Fruit fly (Drosophila melanogaster) whole organism, embryonic: ENCODE data around the gene SMC5.

Experiments
- Adf1 ChIP-seq: fragments of 200-800 bp; sonication (Bioruptor generic); IDR thresholded peaks from 2 replicates; pipeline ENCODE4 v1.3.6; 2022; ENCODE audit warnings: missing biosample characterization, missing genetic modification characterization
- Atf3 ChIP-seq: fragments of 200-800 bp; sonication (Bioruptor generic); optimal IDR thresholded peaks from 3 replicates; lab custom pipeline; 2016; ENCODE audit warnings: missing biosample characterization, missing genetic modification characterization
- Awh ChIP-seq: fragments of 200-800 bp; sonication (Bioruptor generic); IDR thresholded peaks from 2 replicates; pipeline ENCODE4, ENCODE4 v1.3.6; 2022; ENCODE audit warnings: missing biosample characterization, missing genetic modification characterization
- Blimp-1 ChIP-seq: fragments of 200-800 bp; sonication (Bioruptor generic); optimal IDR thresholded peaks from 3 replicates; lab custom pipeline; 2018; ENCODE audit warnings: missing biosample characterization, missing genetic modification characterization, mild to moderate bottlenecking, moderate library complexity, missing genetic modification reagents
- CG12071 ChIP-seq: fragments of 200-800 bp; sonication (Bioruptor generic); optimal IDR thresholded peaks from 3 replicates; lab custom pipeline; 2018; ENCODE audit warnings: missing biosample characterization, mild to moderate bottlenecking, missing genetic modification characterization
- CG12236 ChIP-seq: fragments of 200-800 bp; sonication (Bioruptor generic); optimal IDR thresholded peaks from 2 replicates; lab custom pipeline; 2016; ENCODE audit warnings: missing biosample characterization, missing genetic modification characterization
- CG13775 ChIP-seq: fragments of 200-800 bp; sonication (Bioruptor generic); optimal IDR thresholded peaks from 3 replicates; lab custom pipeline; 2017; ENCODE audit warnings: missing biosample characterization, mild to moderate bottlenecking, missing genetic modification characterization
- CG14667 ChIP-seq: fragments of 200-800 bp; sonication (Bioruptor generic); IDR thresholded peaks from 2 replicates; pipeline ENCODE4 v1.3.6; 2022; ENCODE audit warnings: missing biosample characterization, missing genetic modification characterization
- CG15073 ChIP-seq: fragments of 200-800 bp; sonication (Bioruptor generic); optimal IDR thresholded peaks from 2 replicates; lab custom pipeline; 2016; ENCODE audit warnings: missing biosample characterization, missing genetic modification characterization
- CG16815 ChIP-seq: fragments of 200-800 bp; sonication (Bioruptor generic); optimal IDR thresholded peaks from 3 replicates; lab custom pipeline; 2017; ENCODE audit warnings: missing biosample characterization, mild to moderate bottlenecking, missing genetic modification characterization
- CG17385 ChIP-seq: fragments of 200-800 bp; sonication (Bioruptor generic); optimal IDR thresholded peaks from 3 replicates; lab custom pipeline; 2018; ENCODE audit warnings: missing biosample characterization, mild to moderate bottlenecking, missing genetic modification characterization
- CG1792 ChIP-seq: fragments of 200-800 bp; sonication (Bioruptor generic); optimal IDR thresholded peaks from 2 replicates; lab custom pipeline; 2016; ENCODE audit warnings: missing biosample characterization, missing genetic modification characterization
- CG18011 ChIP-seq: fragments of 200-800 bp; sonication (Bioruptor generic); optimal IDR thresholded peaks from 2 replicates; lab custom pipeline; 2017; ENCODE audit warnings: missing biosample characterization, missing genetic modification characterization, mild to moderate bottlenecking, moderate library complexity, missing genotype
- CG18764 ChIP-seq: fragments of 200-800 bp; sonication (Bioruptor generic); optimal IDR thresholded peaks from 3 replicates; lab custom pipeline; 2016; ENCODE audit warnings: missing biosample characterization, missing genetic modification characterization
- CG2712 ChIP-seq: fragments of 200-800 bp; optimal IDR thresholded peaks from 3 replicates; lab custom pipeline; 2019; ENCODE audit warnings: missing biosample characterization, mild to moderate bottlenecking, missing genetic modification characterization, moderate library complexity
- CG34422 ChIP-seq: fragments of 200-800 bp; sonication (Bioruptor generic); IDR thresholded peaks from 3 replicates; pipeline ENCODE4 v1.3.6; 2022; ENCODE audit warnings: missing biosample characterization, missing genetic modification characterization
- CG3847 ChIP-seq: fragments of 200-800 bp; sonication (Bioruptor generic); IDR thresholded peaks from 2 replicates; pipeline ENCODE4 v1.3.6; 2022; ENCODE audit warnings: missing biosample characterization, missing genetic modification characterization
- CG4404 ChIP-seq: fragments of 200-800 bp; sonication (Bioruptor generic); IDR thresholded peaks from 2 replicates; pipeline ENCODE4 v1.3.6; 2022; ENCODE audit warnings: missing biosample characterization, missing genetic modification characterization
- CG4424 ChIP-seq: fragments of 200-800 bp; sonication (Bioruptor generic); optimal IDR thresholded peaks from 3 replicates; lab custom pipeline; 2016; ENCODE audit warnings: missing biosample characterization, missing genetic modification characterization
- CG6175 ChIP-seq: fragments of 200-800 bp; sonication (Bioruptor generic); IDR thresholded peaks from 3 replicates; pipeline ENCODE4 v1.3.6; 2022; ENCODE audit warnings: missing biosample characterization, missing genetic modification characterization
- CG6272 ChIP-seq: fragments of 200-800 bp; sonication (Bioruptor generic); IDR thresholded peaks from 2 replicates; pipeline ENCODE4 v1.3.6; 2022; ENCODE audit warnings: missing biosample characterization, missing genetic modification characterization
- CG6654 ChIP-seq: fragments of 200-800 bp; sonication (Bioruptor generic); optimal IDR thresholded peaks from 2 replicates; lab custom pipeline; 2017; ENCODE audit warnings: missing biosample characterization, mild to moderate bottlenecking, missing genetic modification characterization
- CG6683 ChIP-seq: fragments of 200-800 bp; sonication (Bioruptor generic); optimal IDR thresholded peaks from 2 replicates; lab custom pipeline; 2017; ENCODE audit warnings: missing biosample characterization, mild to moderate bottlenecking, missing genetic modification characterization, missing genetic modification reagents
- HmgZ ChIP-seq: fragments of 200-800 bp; sonication (Bioruptor generic); optimal IDR thresholded peaks from 2 replicates; lab custom pipeline; 2018; ENCODE audit warnings: missing biosample characterization, mild to moderate bottlenecking, missing genetic modification characterization
- Hmr ChIP-seq: fragments of 200-800 bp; sonication (Bioruptor generic); optimal IDR thresholded peaks from 3 replicates; lab custom pipeline; 2017; ENCODE audit warnings: mild to moderate bottlenecking, missing biosample characterization, missing genetic modification reagents, missing genetic modification characterization
- Myb ChIP-seq: fragments of 200-800 bp; sonication (Bioruptor generic); optimal IDR thresholded peaks from 2 replicates; lab custom pipeline; 2016; ENCODE audit warnings: missing biosample characterization, missing genetic modification characterization
- NFAT ChIP-seq: fragments of 200-800 bp; sonication (Bioruptor generic); IDR thresholded peaks from 2 replicates; pipeline ENCODE4 v1.3.6; 2022; ENCODE audit warnings: missing biosample characterization, missing genetic modification characterization
- Neu2 ChIP-seq: fragments of 200-800 bp; sonication (Bioruptor generic); optimal IDR thresholded peaks from 3 replicates; lab custom pipeline; 2016; ENCODE audit warnings: missing biosample characterization, missing genetic modification characterization, borderline replicate concordance
- Nf-YA ChIP-seq: fragments of 200-800 bp; sonication (Bioruptor generic); IDR thresholded peaks from 2 replicates; pipeline ENCODE4 v1.3.6; 2022; ENCODE audit warnings: missing biosample characterization, missing genetic modification characterization
- Oli ChIP-seq: fragments of 200-800 bp; sonication (Bioruptor generic); optimal IDR thresholded peaks from 2 replicates; lab custom pipeline; 2018; ENCODE audit warnings: missing biosample characterization, mild to moderate bottlenecking, missing genetic modification characterization, moderate library complexity
- TFAM ChIP-seq: fragments of 200-800 bp; sonication (Bioruptor generic); optimal IDR thresholded peaks from 2 replicates; lab custom pipeline; 2017; ENCODE audit warnings: missing biosample characterization, missing genetic modification characterization, inconsistent platforms
- Trl ChIP-seq, 3 experiments: fragments of >200 bp in 2 of 3; fragments of 200-800 bp in 1 of 3; sonication (Bioruptor generic) in 1 of 3; optimal IDR thresholded peaks; 2 replicates in 1 of 3; 3 replicates in 2 of 3; lab custom pipeline; 2016 to 2017; ENCODE audit warnings: missing biosample characterization in 1 of 3, missing genetic modification characterization in 1 of 3
- YL-1 ChIP-seq: fragments of 200-800 bp; sonication (Bioruptor generic); optimal IDR thresholded peaks from 3 replicates; lab custom pipeline; 2017; ENCODE audit warnings: missing biosample characterization, mild to moderate bottlenecking, missing genetic modification characterization
- aop ChIP-seq: fragments of 200-800 bp; sonication (Bioruptor generic); IDR thresholded peaks from 2 replicates; pipeline ENCODE4 v1.3.6; 2022; ENCODE audit warnings: missing biosample characterization, missing genetic modification characterization
- bbx ChIP-seq: fragments of 200-800 bp; sonication (Bioruptor generic); IDR thresholded peaks from 2 replicates; pipeline ENCODE4 v1.3.6; 2022; ENCODE audit warnings: missing biosample characterization, missing genetic modification characterization; ENCODE audit not compliant: partially characterized antibody
- bcd ChIP-seq: fragments of 200-800 bp; sonication (Bioruptor generic); optimal IDR thresholded peaks from 2 replicates; lab custom pipeline; 2017; ENCODE audit warnings: missing biosample characterization, mild to moderate bottlenecking, missing genetic modification characterization
- cato ChIP-seq: fragments of 200-800 bp; sonication (Bioruptor generic); optimal IDR thresholded peaks from 2 replicates; lab custom pipeline; 2016; ENCODE audit warnings: missing biosample characterization, missing genetic modification characterization, borderline replicate concordance
- crc ChIP-seq: fragments of 200-800 bp; sonication (Bioruptor generic); optimal IDR thresholded peaks from 2 replicates; lab custom pipeline; 2016; ENCODE audit warnings: missing biosample characterization, missing genetic modification characterization
- crol ChIP-seq: fragments of 200-800 bp; sonication (Bioruptor generic); IDR thresholded peaks from 2 replicates; pipeline ENCODE4 v1.3.6; 2022; ENCODE audit warnings: missing biosample characterization, missing genetic modification characterization
- esg ChIP-seq: fragments of 200-800 bp; sonication (Bioruptor generic); conservative IDR thresholded peaks from 2 replicates; pipeline ENCODE4 v1.3.6; 2022; ENCODE audit warnings: missing biosample characterization, missing genetic modification characterization
- exex ChIP-seq: fragments of 200-800 bp; sonication (Bioruptor generic); optimal IDR thresholded peaks from 4 replicates; lab custom pipeline; 2018; ENCODE audit warnings: missing biosample characterization, mild to moderate bottlenecking, missing genetic modification characterization, moderate library complexity
- fu2 ChIP-seq: fragments of 200-800 bp; sonication (Bioruptor generic); optimal IDR thresholded peaks from 2 replicates; lab custom pipeline; 2016; ENCODE audit warnings: missing biosample characterization, missing genetic modification characterization
- jigr1 ChIP-seq: fragments of 200-800 bp; sonication (Bioruptor generic); IDR thresholded peaks from 3 replicates; pipeline ENCODE4 v1.3.6; 2022; ENCODE audit warnings: missing biosample characterization, missing genetic modification characterization
- lmd ChIP-seq: fragments of 200-800 bp; sonication (Bioruptor generic); IDR thresholded peaks from 2 replicates; pipeline ENCODE4 v1.3.6; 2022; ENCODE audit warnings: missing biosample characterization, missing genetic modification characterization
- luna ChIP-seq: fragments of 200-800 bp; sonication (Bioruptor generic); optimal IDR thresholded peaks from 2 replicates; lab custom pipeline; 2016; ENCODE audit warnings: missing biosample characterization, missing genetic modification characterization
- pnt ChIP-seq: fragments of 200-800 bp; sonication (Bioruptor generic); optimal IDR thresholded peaks from 3 replicates; lab custom pipeline; 2016; ENCODE audit warnings: missing biosample characterization, missing genetic modification characterization
- prd ChIP-seq, 3 experiments: fragments of >200 bp in 2 of 3; fragments of 200-800 bp in 1 of 3; sonication (Bioruptor generic) in 1 of 3; optimal IDR thresholded peaks in 2 of 3; IDR thresholded peaks in 1 of 3; 2 replicates in 2 of 3; 3 replicates in 1 of 3; pipeline versions ENCODE4 v1.3.6 to Lab custom; 2017 to 2022; ENCODE audit warnings: missing biosample characterization in 1 of 3, missing genetic modification characterization in 1 of 3
- repo ChIP-seq: fragments of 200-800 bp; sonication (Bioruptor generic); optimal IDR thresholded peaks from 2 replicates; lab custom pipeline; 2016; ENCODE audit warnings: missing biosample characterization, missing genetic modification characterization
- row ChIP-seq: fragments of 200-800 bp; sonication (Bioruptor generic); IDR thresholded peaks from 3 replicates; pipeline ENCODE4 v1.3.6; 2022; ENCODE audit warnings: missing biosample characterization, missing genetic modification characterization
- unpg ChIP-seq: fragments of 200-800 bp; sonication (Bioruptor generic); optimal IDR thresholded peaks from 3 replicates; lab custom pipeline; 2018; ENCODE audit warnings: missing biosample characterization, mild to moderate bottlenecking, missing genetic modification characterization, moderate library complexity
- zfh2 ChIP-seq: fragments of 200-800 bp; sonication (Bioruptor generic); optimal IDR thresholded peaks from 2 replicates; lab custom pipeline; 2016; ENCODE audit warnings: missing biosample characterization, missing genetic modification characterization

SMC5 gene

dm6 chr3L:21585397-21585796 lies 16.4 kb downstream of the SMC5 start (continued):
- TF ChIP-seq CG16815 (GFP tag; lab: Kevin White, UChicago) (no peak), CG12236 (GFP tag; lab: Kevin White, UChicago) (no peak), Awh (GFP tag; lab: Robert Waterston, UW) (no peak), Myb (GFP tag; lab: Kevin White, UChicago) (no peak), bcd (no peak), CG18011 (GFP tag; lab: Kevin White, UChicago) (no peak), pnt (GFP tag; lab: Kevin White, UChicago) (no peak), CG15073 (no peak), TFAM (GFP tag; lab: Kevin White, UChicago) (no peak), Trl (optimal IDR thresholded peaks at IDR 0.05; lab: Kevin White, UChicago) (no peak), Trl (GFP tag; optimal IDR thresholded peaks at IDR 0.05; lab: Kevin White, UChicago) (no peak), NFAT (GFP tag; lab: Robert Waterston, UW) (no peak), CG12071 (GFP tag; lab: Kevin White, UChicago) (no peak), Oli (tag; lab: Kevin White, UChicago) (peak; percentile 26), exex (tag; lab: Kevin White, UChicago) (no peak), CG14667 (GFP tag; lab: Robert Waterston, UW) (0 out of 2 replicates have a peak, but pooled peaks have one; percentile 12), CG13775 (peak; percentile 10), Neu2 (no peak), prd (optimal IDR thresholded peaks at IDR 0.05; lab: Kevin White, UChicago) (no peak), prd (GFP tag; IDR thresholded peaks at IDR 0.05; lab: Robert Waterston, UW) (peak; percentile 52; the same call in 2 of the 3 replicates), CG4404 (GFP tag; lab: Robert Waterston, UW) (peak; percentile 8; the same call in 1 of the 2 replicates), YL-1 (GFP tag; lab: Kevin White, UChicago) (no peak), fu2 (GFP tag; lab: Kevin White, UChicago) (no peak), Atf3 (GFP tag; lab: Kevin White, UChicago) (no peak), aop (GFP tag; lab: Robert Waterston, UW) (no peak), row (GFP tag; lab: Robert Waterston, UW) (peak; percentile 46), CG1792 (no peak), crol (no peak), CG6175 (no peak), CG6683 (GFP tag; lab: Kevin White, UChicago) (no peak), repo (GFP tag; lab: Kevin White, UChicago) (no peak), esg (no peak), CG4424 (GFP tag; lab: Kevin White, UChicago) (peak; percentile 15), unpg (GFP tag; lab: Kevin White, UChicago) (no peak), HmgZ (tag; lab: Kevin White, UChicago) (no peak), CG34422 (GFP tag; lab: Robert Waterston, UW) (no peak), bbx (no peak), jigr1 (GFP tag; lab: Robert Waterston, UW) (no peak), CG17385 (GFP tag; lab: Kevin White, UChicago) (no peak), CG3847 (GFP tag; lab: Robert Waterston, UW) (no peak), Adf1 (GFP tag; lab: Robert Waterston, UW) (no peak), Blimp-1 (GFP tag; lab: Kevin White, UChicago) (no peak), luna (GFP tag; lab: Kevin White, UChicago) (no peak), cato (GFP tag; lab: Kevin White, UChicago) (no peak), zfh2 (GFP tag; lab: Kevin White, UChicago) (no peak), Hmr (no peak), Nf-YA (GFP tag; lab: Robert Waterston, UW) (no peak), lmd (no peak), CG2712 (tag; lab: Kevin White, UChicago) (peak; percentile 44), CG6272 (GFP tag; lab: Robert Waterston, UW) (no peak), CG6654 (GFP tag; lab: Kevin White, UChicago) (no peak), crc (GFP tag; lab: Kevin White, UChicago) (no peak), CG18764 (peak; percentile 0)
